Worm (Caenorhabditis elegans): ENCODE measurements around the gene F17E9.4.

- no peak for TF ChIP-seq nhr-2 (tag; optimal IDR thresholded peaks at IDR 0.05)
- TF ChIP-seq snpc-4 (tag; optimal IDR thresholded peaks at IDR 0.05): no peak
- no peak for TF ChIP-seq ztf-11 (tag; optimal IDR thresholded peaks at IDR 0.05)
- TF ChIP-seq M03D4.4 (tag; optimal IDR thresholded peaks at IDR 0.05): no peak
- TF ChIP-seq lsy-2 (tag; optimal IDR thresholded peaks at IDR 0.05): no peak
- no peak for TF ChIP-seq pha-4 (tag; optimal IDR thresholded peaks at IDR 0.05)
- TF ChIP-seq nhr-12 (tag; optimal IDR thresholded peaks at IDR 0.05): no peak
- no peak for TF ChIP-seq ces-1 (GFP tag; optimal IDR thresholded peaks at IDR 0.05)
Observed at ce11 chrIV:8303668-8304067, 44.5 kb upstream of the F17E9.4 start, which contains the start of gene vha-5.

Data from whole organism, mixed stage, embryonic.